Worm (Caenorhabditis elegans): ENCODE data around the gene pigb-1.

DNA sequence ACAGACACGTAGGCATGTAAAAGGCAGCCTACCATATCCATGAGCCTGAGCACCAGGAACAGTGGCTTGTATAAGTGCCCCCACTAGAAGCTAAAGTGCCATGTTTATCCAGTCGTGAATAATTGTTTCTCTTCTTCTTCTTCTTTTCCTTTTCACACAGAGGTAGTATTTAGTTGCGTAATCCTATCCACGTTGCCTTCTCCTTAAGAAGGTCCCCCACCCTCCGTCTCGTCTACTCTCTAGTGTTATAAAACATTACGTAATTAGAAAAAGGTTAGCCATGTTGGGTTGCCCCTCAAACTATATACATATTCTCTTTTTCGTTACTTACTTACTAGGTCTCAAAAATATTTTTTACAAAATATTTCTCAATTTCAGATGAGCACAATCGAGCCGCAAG lies 6.2 kb downstream of the pigb-1 start:
- TF ChIP-seq nhr-237 (tag; optimal IDR thresholded peaks at IDR 0.05) = no peak
- TF ChIP-seq nhr-28 (tag; optimal IDR thresholded peaks at IDR 0.05) = no peak
- no peak for TF ChIP-seq cnd-1 (tag; optimal IDR thresholded peaks at IDR 0.05)
- TF ChIP-seq tbx-8 (GFP tag; optimal IDR thresholded peaks at IDR 0.05) = no peak

Measured in whole organism, mixed stage, embryonic.